Worm (Caenorhabditis elegans) whole organism, early embryonic: Measurements from ENCODE around the gene col-78.

ENCODE experiments used
- B0310.2 ChIP-seq: sonication (generic microtip); optimal IDR thresholded peaks from 2 replicates; lab custom pipeline; 2016; ENCODE audit warnings: mild to moderate bottlenecking, missing genetic modification characterization, missing compliant biosample characterization
- aly-1 ChIP-seq: sonication (generic microtip); optimal IDR thresholded peaks from 2 replicates; lab custom pipeline; 2016; ENCODE audit warnings: missing genetic modification characterization, missing compliant biosample characterization
- ama-1 ChIP-seq: fragments of 150-350 bp; optimal IDR thresholded peaks from 2 replicates; lab custom pipeline; 2014
- ets-7 ChIP-seq: sonication (generic microtip); optimal IDR thresholded peaks from 2 replicates; lab custom pipeline; 2016; ENCODE audit warnings: missing genotype, missing genetic modification characterization, missing compliant biosample characterization
- hnd-1 ChIP-seq: sonication (generic microtip); optimal IDR thresholded peaks from 2 replicates; lab custom pipeline; 2016; ENCODE audit warnings: missing genetic modification characterization, missing compliant biosample characterization
- pes-1 ChIP-seq: fragments of 200-800 bp; sonication (Bioruptor generic); IDR thresholded peaks from 2 replicates; pipeline ENCODE4 v1.3.6; 2022; ENCODE audit warnings: missing genetic modification reagents, missing genetic modification characterization, missing compliant biosample characterization
- tbx-11 ChIP-seq: fragments of 200-800 bp; sonication (Bioruptor generic); IDR thresholded peaks from 2 replicates; pipeline ENCODE4 v1.3.6; 2022; ENCODE audit warnings: missing genetic modification characterization, missing compliant biosample characterization
- tbx-37 ChIP-seq: fragments of 200-800 bp; sonication (Bioruptor generic); conservative IDR thresholded peaks from 2 replicates; pipeline ENCODE4 v1.3.6; 2022; ENCODE audit warnings: missing genetic modification reagents, missing genetic modification characterization, missing compliant biosample characterization

DNA sequence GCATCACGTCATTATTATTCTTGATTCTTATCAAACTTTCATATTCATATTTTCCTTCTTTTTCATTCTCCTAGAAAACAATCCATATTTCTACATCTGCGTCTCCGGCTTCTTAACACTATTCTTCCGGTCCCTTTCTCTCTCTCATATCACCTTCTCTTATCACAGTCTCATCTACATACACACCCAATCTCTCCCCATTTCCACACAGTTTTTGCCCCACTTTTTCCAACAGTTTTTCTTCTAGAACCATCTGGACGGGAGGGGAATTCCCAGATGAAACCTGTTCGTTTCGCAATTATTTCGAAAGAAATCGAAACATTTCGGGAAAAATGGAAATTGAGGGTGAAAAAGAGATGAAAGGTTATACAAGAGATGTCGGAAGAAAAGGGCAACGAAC lies 24.2 kb upstream of the col-78 start:
- TF ChIP-seq aly-1 (tag; lab: Kevin White, UChicago) (no peak), tbx-37 (GFP tag; lab: Robert Waterston, UW) (no peak), ama-1 (lab: Kevin White, UChicago) (no peak), B0310.2 (tag; lab: Kevin White, UChicago) (no peak), tbx-11 (GFP tag; lab: Robert Waterston, UW) (no peak), ets-7 (no peak), hnd-1 (no peak), pes-1 (GFP tag; lab: Robert Waterston, UW) (no peak)
